Worm (Caenorhabditis elegans) whole organism, L2 larva: Measurements from ENCODE around the gene ZC204.6.
"Not testable (repeated sequence)": the region's sequence is repeated elsewhere in the genome, so short reads cannot be mapped to it uniquely, and the experiment has no call there.

ENCODE experiments used
- F13H6.1 ChIP-seq: sonication (generic microtip); optimal IDR thresholded peaks from 2 replicates; lab custom pipeline; 2016; ENCODE audit warnings: missing genetic modification characterization, missing compliant biosample characterization
- Y55F3AM.14 ChIP-seq: fragments of 200-800 bp; sonication (Bioruptor generic); optimal IDR thresholded peaks from 2 replicates; lab custom pipeline; 2018; ENCODE audit warnings: mild to moderate bottlenecking, missing genetic modification characterization, missing compliant biosample characterization
- alr-1 ChIP-seq: fragments of 150-350 bp; optimal IDR thresholded peaks from 2 replicates; lab custom pipeline; 2014; ENCODE audit warnings: missing biosample characterization, missing genetic modification characterization
- aly-2 ChIP-seq: fragments of 150-350 bp; optimal IDR thresholded peaks from 2 replicates; lab custom pipeline; 2014; ENCODE audit warnings: missing biosample characterization, missing genetic modification characterization
- ama-1 ChIP-seq: fragments of 150-350 bp; optimal IDR thresholded peaks from 2 replicates; lab custom pipeline; 2018; ENCODE audit warnings: inconsistent platforms
- crh-2 ChIP-seq: sonication (generic microtip); optimal IDR thresholded peaks from 2 replicates; lab custom pipeline; 2017; ENCODE audit warnings: missing biosample characterization, missing genetic modification characterization
- egl-27 ChIP-seq: sonication (generic microtip); optimal IDR thresholded peaks from 3 replicates; lab custom pipeline; 2017; ENCODE audit warnings: missing biosample characterization, missing genetic modification reagents, missing genetic modification characterization
- elt-1 ChIP-seq: fragments of 150-350 bp; optimal IDR thresholded peaks from 2 replicates; lab custom pipeline; 2014; ENCODE audit warnings: missing biosample characterization, missing genetic modification characterization
- elt-3 ChIP-seq: sonication (generic microtip); optimal IDR thresholded peaks from 2 replicates; lab custom pipeline; 2017; ENCODE audit warnings: missing biosample characterization, missing genetic modification characterization
- fos-1 ChIP-seq: fragments of 150-350 bp; optimal IDR thresholded peaks from 2 replicates; lab custom pipeline; 2014; ENCODE audit warnings: missing biosample characterization, missing genetic modification characterization
- gmeb-1 ChIP-seq: fragments of 150-350 bp; optimal IDR thresholded peaks from 2 replicates; lab custom pipeline; 2014; ENCODE audit warnings: missing biosample characterization, missing genetic modification characterization
- lin-11 ChIP-seq: fragments of 150-350 bp; sonication (generic microtip); optimal IDR thresholded peaks from 2 replicates; lab custom pipeline; 2014; ENCODE audit warnings: missing biosample characterization, missing genetic modification characterization, inconsistent platforms, mixed read lengths
- lin-13 ChIP-seq: fragments of 150-350 bp; optimal IDR thresholded peaks from 2 replicates; lab custom pipeline; 2014; ENCODE audit warnings: missing biosample characterization, missing genetic modification reagents, missing genetic modification characterization
- lin-39 ChIP-seq: fragments of 150-350 bp; optimal IDR thresholded peaks from 2 replicates; lab custom pipeline; 2014; ENCODE audit warnings: missing biosample characterization, missing genetic modification reagents, missing genetic modification characterization
- lsy-2 ChIP-seq, 2 experiments: fragments of 150-350 bp in 1 of 2; sonication (generic microtip) in 1 of 2; optimal IDR thresholded peaks; 2 replicates each; lab custom pipeline; 2014 to 2017; ENCODE audit warnings: missing biosample characterization in 2 of 2, missing genetic modification characterization in 2 of 2
- mbf-1 ChIP-seq: sonication (generic microtip); optimal IDR thresholded peaks from 2 replicates; lab custom pipeline; 2017; ENCODE audit warnings: missing biosample characterization, missing genetic modification characterization
- mdl-1 ChIP-seq, 2 experiments: fragments of 150-350 bp in 1 of 2; sonication (generic microtip) in 1 of 2; optimal IDR thresholded peaks; 2 replicates each; lab custom pipeline; 2017; ENCODE audit warnings: missing biosample characterization in 2 of 2, missing genetic modification characterization in 2 of 2
- nhr-10 ChIP-seq: sonication (generic microtip); optimal IDR thresholded peaks from 2 replicates; lab custom pipeline; 2017; ENCODE audit warnings: missing biosample characterization, missing genetic modification characterization
- nhr-12 ChIP-seq: fragments of 150-350 bp; optimal IDR thresholded peaks from 2 replicates; lab custom pipeline; 2014; ENCODE audit warnings: missing biosample characterization, missing genetic modification characterization
- nhr-129 ChIP-seq: fragments of 150-350 bp; optimal IDR thresholded peaks from 2 replicates; lab custom pipeline; 2014; ENCODE audit warnings: missing biosample characterization, missing genetic modification characterization
- nhr-21 ChIP-seq: fragments of 150-350 bp; optimal IDR thresholded peaks from 2 replicates; lab custom pipeline; 2014; ENCODE audit warnings: missing biosample characterization, missing genetic modification characterization
- nhr-23 ChIP-seq: fragments of 150-350 bp; optimal IDR thresholded peaks from 2 replicates; lab custom pipeline; 2014; ENCODE audit warnings: missing biosample characterization, missing genetic modification reagents, missing genetic modification characterization
- nhr-237 ChIP-seq: fragments of 150-350 bp; optimal IDR thresholded peaks from 2 replicates; lab custom pipeline; 2014; ENCODE audit warnings: missing biosample characterization, missing genetic modification characterization
- nhr-25 ChIP-seq: fragments of 150-350 bp; sonication (generic microtip); optimal IDR thresholded peaks from 3 replicates; lab custom pipeline; 2014; ENCODE audit warnings: missing biosample characterization, missing genetic modification characterization
- nhr-6 ChIP-seq: fragments of 150-350 bp; optimal IDR thresholded peaks from 2 replicates; lab custom pipeline; 2014; ENCODE audit warnings: missing biosample characterization, missing genetic modification characterization
- nhr-77 ChIP-seq: fragments of 150-350 bp; optimal IDR thresholded peaks from 2 replicates; lab custom pipeline; 2014; ENCODE audit warnings: missing biosample characterization, missing genetic modification characterization
- sem-4 ChIP-seq: fragments of 150-350 bp; optimal IDR thresholded peaks from 2 replicates; lab custom pipeline; 2014; ENCODE audit warnings: missing biosample characterization, missing genetic modification reagents, missing genetic modification characterization
- skn-1 ChIP-seq: sonication (generic microtip); optimal IDR thresholded peaks from 2 replicates; lab custom pipeline; 2017; ENCODE audit warnings: missing biosample characterization, missing genetic modification characterization
- sma-9 ChIP-seq, 2 experiments: fragments of 150-350 bp in 1 of 2; sonication (generic microtip) in 1 of 2; optimal IDR thresholded peaks; 2 replicates each; lab custom pipeline; 2014 to 2016; ENCODE audit warnings: missing genetic modification characterization in 2 of 2, mild to moderate bottlenecking in 1 of 2, missing biosample characterization in 1 of 2, missing compliant biosample characterization in 1 of 2, missing genetic modification reagents in 1 of 2, moderate library complexity in 1 of 2
- snpc-4 ChIP-seq: fragments of 150-350 bp; optimal IDR thresholded peaks from 2 replicates; lab custom pipeline; 2014; ENCODE audit warnings: missing biosample characterization, missing genetic modification characterization
- unc-55 ChIP-seq: fragments of 150-350 bp; sonication (generic microtip); optimal IDR thresholded peaks from 3 replicates; lab custom pipeline; 2014; ENCODE audit warnings: missing biosample characterization, missing genetic modification reagents, missing genetic modification characterization
- unc-62 ChIP-seq: fragments of 150-350 bp; optimal IDR thresholded peaks from 2 replicates; lab custom pipeline; 2014; ENCODE audit warnings: missing biosample characterization, missing genetic modification reagents, missing genetic modification characterization
- zag-1 ChIP-seq: fragments of 150-350 bp; optimal IDR thresholded peaks from 2 replicates; lab custom pipeline; 2014; ENCODE audit warnings: missing biosample characterization, missing genetic modification characterization
- ztf-1 ChIP-seq: fragments of 200-800 bp; sonication (Bioruptor generic); conservative IDR thresholded peaks from 2 replicates; pipeline ENCODE4 v1.3.6; 2022; ENCODE audit warnings: missing genetic modification characterization, missing compliant biosample characterization
- ztf-4 ChIP-seq: fragments of 150-350 bp; optimal IDR thresholded peaks from 2 replicates; lab custom pipeline; 2014; ENCODE audit warnings: missing biosample characterization, missing genetic modification characterization

The ZC204.6 gene

DNA sequence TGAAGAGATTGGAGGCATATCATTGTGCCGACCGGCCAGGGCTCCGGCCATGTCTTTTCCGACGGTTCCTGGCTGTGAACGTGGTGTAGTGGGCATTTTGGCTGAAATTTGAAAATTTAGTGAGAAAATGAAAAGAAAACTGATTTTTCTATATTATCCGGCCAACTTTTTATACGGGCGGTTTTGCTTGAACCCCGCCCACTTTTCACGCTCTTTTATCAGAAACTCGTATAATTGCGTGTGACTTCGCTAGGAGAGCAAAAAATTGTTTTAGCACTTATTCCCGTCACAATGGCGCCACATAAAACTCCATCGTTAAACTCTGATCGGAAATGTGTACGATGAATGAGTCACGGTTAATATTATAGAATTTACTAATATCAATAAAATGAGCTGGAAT, 12.4 kb downstream of the ZC204.6 start, which contains the start of gene C08E3.13:
C08E3.13 (minus strand) TSS at position 101 of the 400 bp plus-strand sequence.
- TF ChIP-seq sem-4; nhr-129 (tag; lab: Kevin White, UChicago); nhr-6 (tag; lab: Kevin White, UChicago): not testable (repeated sequence)

DNA sequence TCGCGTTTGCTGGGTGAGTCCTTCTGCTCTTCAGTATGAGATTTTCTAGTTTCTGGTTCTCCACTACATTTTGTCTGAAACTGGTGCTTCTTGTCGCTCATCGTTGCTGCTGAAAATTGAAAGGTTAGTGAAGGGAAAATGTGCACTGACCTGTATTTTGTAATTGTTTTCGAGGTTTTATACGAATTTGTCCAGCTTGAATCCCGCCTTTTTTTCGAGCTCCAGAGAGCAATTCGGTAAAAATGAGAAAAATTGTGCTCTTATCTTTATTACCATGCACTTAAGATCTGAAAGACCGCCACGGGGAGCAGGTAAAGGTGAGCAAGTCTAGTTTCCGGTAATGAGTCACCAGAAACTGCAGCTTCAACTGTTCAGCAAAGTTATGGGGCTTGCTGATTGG, 16.8 kb downstream of the ZC204.6 start, which contains the start of gene C08E3.15:
C08E3.15 (minus strand) TSS at position 101 of the 400 bp plus-strand sequence.
- not testable (repeated sequence) for TF ChIP-seq sma-9 (GFP tag; optimal IDR thresholded peaks at IDR 0.05; lab: Kevin White, UChicago); sma-9 (tag; optimal IDR thresholded peaks at IDR 0.05; lab: Kevin White, UChicago); lsy-2 (tag; optimal IDR thresholded peaks at IDR 0.05; lab: Kevin White, UChicago); lin-13 (GFP tag; lab: Kevin White, UChicago)
- TF ChIP-seq, all 48 proteins: peak for 0; not testable (repeated sequence) for 48

DNA sequence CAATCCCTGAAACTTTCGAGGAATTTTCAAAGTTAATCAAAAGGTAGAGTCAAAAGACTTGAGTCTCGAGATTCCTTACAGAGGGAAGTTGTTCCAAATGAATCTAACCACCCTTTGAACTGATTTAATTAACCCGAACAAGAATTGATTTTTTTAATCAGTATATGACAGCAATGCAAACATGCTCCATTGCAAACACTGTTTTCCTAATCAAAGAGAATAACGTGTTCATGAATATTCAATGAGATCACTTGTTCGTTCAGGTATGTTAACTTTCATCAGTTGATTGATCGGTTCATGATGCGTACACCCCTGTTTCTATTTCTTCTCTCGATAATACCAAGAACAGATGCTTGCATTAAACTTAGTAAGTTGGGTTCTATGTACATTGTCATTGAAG, 19.0 kb downstream of the ZC204.6 start, which contains the start of gene C08E3.14:
C08E3.14 (plus strand) TSS at position 301 of the 400 bp plus-strand sequence.
- TF ChIP-seq aly-2 (tag; lab: Kevin White, UChicago) (no peak), nhr-129 (tag; lab: Kevin White, UChicago) (no peak), unc-62 (GFP tag; lab: Kevin White, UChicago) (no peak), skn-1 (no peak), lsy-2 (tag; optimal IDR thresholded peaks at IDR 0.05; lab: Kevin White, UChicago) (no peak), gmeb-1 (no peak), zag-1 (tag; lab: Kevin White, UChicago) (no peak), mbf-1 (no peak), crh-2 (tag; lab: Kevin White, UChicago) (no peak), lin-11 (tag; lab: Kevin White, UChicago) (no peak), lin-13 (GFP tag; lab: Kevin White, UChicago) (no peak)

ce11 chrII:1624572-1624971, 20.1 kb downstream of the ZC204.6 start, which contains the start of gene fbxa-160:
Gene fbxa-160, minus strand, starts transcription at chrII:1624672.
- TF ChIP-seq nhr-12 (tag; lab: Kevin White, UChicago) (no peak), ama-1 (no peak), alr-1 (tag; lab: Kevin White, UChicago) (no peak), ztf-4 (tag; lab: Kevin White, UChicago) (no peak), Y55F3AM.14 (no peak), crh-2 (tag; lab: Kevin White, UChicago) (no peak), nhr-21 (tag; lab: Kevin White, UChicago) (no peak), nhr-77 (no peak), nhr-129 (tag; lab: Kevin White, UChicago) (no peak), nhr-237 (tag; lab: Kevin White, UChicago) (no peak), mdl-1 (tag; optimal IDR thresholded peaks at IDR 0.05; lab: Kevin White, UChicago) (no peak), nhr-25 (tag; lab: Kevin White, UChicago) (no peak), mbf-1 (no peak), unc-55 (GFP tag; lab: Kevin White, UChicago) (no peak), fos-1 (tag; lab: Kevin White, UChicago) (no peak), nhr-23 (tag; lab: Kevin White, UChicago) (no peak), lin-11 (tag; lab: Kevin White, UChicago) (no peak), ztf-1 (GFP tag; lab: Robert Waterston, UW) (no peak)

- TF ChIP-seq fos-1 (tag; lab: Kevin White, UChicago) (peak; percentile 44), sma-9 (GFP tag; optimal IDR thresholded peaks at IDR 0.05; lab: Kevin White, UChicago) (no peak), sma-9 (tag; optimal IDR thresholded peaks at IDR 0.05; lab: Kevin White, UChicago) (no peak)
- TF ChIP-seq, all 48 proteins: peak for 1
Observed at ce11 chrII:1621795-1622194, 22.8 kb downstream of the ZC204.6 start.

DNA sequence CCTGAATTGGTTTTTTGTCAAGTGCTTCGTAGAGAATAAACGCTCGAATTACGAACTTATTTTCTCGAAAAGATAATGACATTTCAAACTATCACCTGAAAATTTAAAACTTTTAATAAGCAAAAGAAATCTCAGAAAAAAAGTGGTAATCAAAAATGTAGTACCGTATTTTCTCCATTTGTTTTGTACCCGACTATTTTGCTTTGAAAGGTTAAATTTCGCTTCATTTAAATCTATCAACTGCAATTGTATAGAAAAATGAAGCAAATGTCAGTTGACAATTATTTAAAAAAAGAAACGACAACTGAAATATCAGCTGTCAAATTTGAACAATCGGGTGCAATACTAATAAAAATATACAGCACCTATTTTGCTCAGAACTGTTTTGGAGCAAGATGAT, 23.4 kb downstream of the ZC204.6 start, which contains the start of gene fbxa-158:
fbxa-158 (minus strand) TSS at position 101 of the 400 bp plus-strand sequence.
- TF ChIP-seq mbf-1 (no peak), sem-4 (no peak), nhr-10 (tag; lab: Kevin White, UChicago) (no peak), ama-1 (no peak), F13H6.1 (tag; lab: Kevin White, UChicago) (no peak), ztf-1 (GFP tag; lab: Robert Waterston, UW) (no peak), nhr-237 (tag; lab: Kevin White, UChicago) (no peak), egl-27 (no peak), aly-2 (tag; lab: Kevin White, UChicago) (no peak), elt-1 (tag; lab: Kevin White, UChicago) (no peak), skn-1 (no peak), lin-39 (tag; lab: Kevin White, UChicago) (no peak), lin-11 (tag; lab: Kevin White, UChicago) (no peak), snpc-4 (tag; lab: Kevin White, UChicago) (no peak), elt-3 (tag; lab: Kevin White, UChicago) (no peak)
